Fruit fly (Drosophila melanogaster): ENCODE data around the gene Tie.

Tie gene

dm6 chr3L:4543807-4544197 is 11.9 kb upstream of the Tie start (continued):
- no peak for TF ChIP-seq CG30020 (tag; optimal IDR thresholded peaks at IDR 0.05)
- no peak for TF ChIP-seq Ravus (GFP tag; IDR thresholded peaks at IDR 0.05)
- TF ChIP-seq CG6654 (GFP tag; optimal IDR thresholded peaks at IDR 0.05), result no peak
- TF ChIP-seq Spps (tag; optimal IDR thresholded peaks at IDR 0.05), result no peak
- peak; percentile 1 for TF ChIP-seq CG15269 (tag; optimal IDR thresholded peaks at IDR 0.05)
- 0 out of 2 replicates have a peak, but pooled peaks have one; percentile 14 for TF ChIP-seq CG14441 (GFP tag; IDR thresholded peaks at IDR 0.05)
- peak; percentile 6 for TF ChIP-seq CG15479 (GFP tag; optimal IDR thresholded peaks at IDR 0.05)
- 0 out of 2 replicates have a peak, but pooled peaks have one; percentile 16 for TF ChIP-seq Atf6 (GFP tag; IDR thresholded peaks at IDR 0.05)
- peak; percentile 58 for TF ChIP-seq CG3995 (GFP tag; optimal IDR thresholded peaks at IDR 0.05)
- TF ChIP-seq lmd (GFP tag; IDR thresholded peaks at IDR 0.05), result no peak
- TF ChIP-seq CG11504 (tag; optimal IDR thresholded peaks at IDR 0.05), result no peak
- TF ChIP-seq chn (GFP tag; optimal IDR thresholded peaks at IDR 0.05), result no peak
- no peak for TF ChIP-seq CG16815 (GFP tag; optimal IDR thresholded peaks at IDR 0.05)
- TF ChIP-seq CG8290 (GFP tag; optimal IDR thresholded peaks at IDR 0.05), result no peak
- TF ChIP-seq CG8290 (tag; optimal IDR thresholded peaks at IDR 0.05), result peak in 1 of 2 experiments; percentile 24
- no peak for TF ChIP-seq jigr1 (GFP tag; IDR thresholded peaks at IDR 0.05)
- peak; percentile 86 for TF ChIP-seq crol (GFP tag; IDR thresholded peaks at IDR 0.05)
- TF ChIP-seq tgo (GFP tag; IDR thresholded peaks at IDR 0.05), result no peak
- no peak for TF ChIP-seq CG2202 (tag; optimal IDR thresholded peaks at IDR 0.05)
- TF ChIP-seq ems (GFP tag; optimal IDR thresholded peaks at IDR 0.05), result no peak
- 0 out of 3 replicates have a peak, but pooled peaks have one; percentile 12 for TF ChIP-seq HLH4C (GFP tag; IDR thresholded peaks at IDR 0.05; ENCODE audit: partially characterized antibody)

DNA sequence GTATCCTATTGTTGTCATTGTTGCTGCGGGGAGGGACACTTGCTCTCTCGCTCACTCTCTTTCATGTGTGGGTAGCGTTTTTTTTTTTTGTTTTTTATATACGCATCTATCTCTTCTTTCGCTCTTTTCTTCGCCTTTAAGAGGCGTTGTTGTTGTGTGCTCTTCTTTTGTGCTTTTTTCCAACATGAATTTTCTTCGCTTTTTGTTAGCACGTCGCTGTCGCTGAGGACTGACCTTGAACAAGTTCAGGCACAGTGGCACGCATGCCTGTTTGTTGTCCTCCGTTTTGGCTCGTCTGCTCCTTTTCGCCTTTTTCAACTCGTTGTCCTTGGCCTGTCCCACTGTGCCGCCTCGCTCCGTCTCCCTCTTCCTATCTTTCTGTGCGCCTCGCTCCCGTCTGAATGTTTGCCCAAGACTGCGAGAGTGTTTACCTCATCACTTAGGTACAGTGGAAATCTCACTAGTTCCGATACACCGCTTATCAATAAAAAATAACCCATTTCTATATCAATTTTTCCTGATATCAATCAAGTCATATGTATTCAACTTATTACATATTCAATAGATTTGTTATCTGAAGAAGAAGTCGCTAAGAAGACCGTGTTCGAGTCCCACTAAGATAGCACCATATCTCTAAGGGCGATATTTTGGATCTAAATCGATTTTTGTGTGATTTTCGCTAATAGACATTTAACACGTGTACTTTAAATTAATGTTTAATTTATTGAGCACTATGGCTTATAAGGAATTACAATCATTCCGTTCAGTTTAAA is 11.3 kb upstream of the Tie start:
- no peak for TF ChIP-seq Awh (GFP tag; IDR thresholded peaks at IDR 0.05)
- no peak for TF ChIP-seq CG17912 (GFP tag; optimal IDR thresholded peaks at IDR 0.05)
- TF ChIP-seq Trl (optimal IDR thresholded peaks at IDR 0.05), result peak; percentile 48 to 80
- TF ChIP-seq Trl (GFP tag; optimal IDR thresholded peaks at IDR 0.05), result peak; percentile 54
- TF ChIP-seq TFAM (GFP tag; optimal IDR thresholded peaks at IDR 0.05), result no peak
- no peak for TF ChIP-seq CTCF (GFP tag; optimal IDR thresholded peaks at IDR 0.05)
- TF ChIP-seq NFAT (GFP tag; IDR thresholded peaks at IDR 0.05), result peak; percentile 60
- TF ChIP-seq CG7786 (GFP tag; optimal IDR thresholded peaks at IDR 0.05), result peak; percentile 40
- TF ChIP-seq Oli (tag; optimal IDR thresholded peaks at IDR 0.05), result peak; percentile 1
- peak; percentile 25 for TF ChIP-seq B-H2 (GFP tag; optimal IDR thresholded peaks at IDR 0.05)
- TF ChIP-seq CG14965 (GFP tag; optimal IDR thresholded peaks at IDR 0.05; ENCODE audit: borderline replicate concordance), result no peak
- TF ChIP-seq C15 (GFP tag; IDR thresholded peaks at IDR 0.05), result no peak
- TF ChIP-seq CrebB (tag; optimal IDR thresholded peaks at IDR 0.05), result no peak
- no peak for TF ChIP-seq Dip2 (GFP tag; IDR thresholded peaks at IDR 0.05)
- peak; percentile 100 for TF ChIP-seq nom (GFP tag; optimal IDR thresholded peaks at IDR 0.05)
- TF ChIP-seq CG7372 (GFP tag; IDR thresholded peaks at IDR 0.05), result no peak
- peak; percentile 97 for TF ChIP-seq ftz-f1 (GFP tag; optimal IDR thresholded peaks at IDR 0.05)
- TF ChIP-seq salm (tag; optimal IDR thresholded peaks at IDR 0.05), result no peak
- no peak for TF ChIP-seq CG12219 (GFP tag; optimal IDR thresholded peaks at IDR 0.05)
- no peak for TF ChIP-seq repo (GFP tag; optimal IDR thresholded peaks at IDR 0.05)
- TF ChIP-seq CG8281 (tag; optimal IDR thresholded peaks at IDR 0.05), result no peak
- peak; percentile 32 for TF ChIP-seq jumu (GFP tag; optimal IDR thresholded peaks at IDR 0.05)
- no peak for TF ChIP-seq CG18262 (tag; optimal IDR thresholded peaks at IDR 0.05)
- TF ChIP-seq Fer3 (tag; optimal IDR thresholded peaks at IDR 0.05), result no peak
- TF ChIP-seq CG1233 (GFP tag; optimal IDR thresholded peaks at IDR 0.05), result peak; percentile 28
- peak; percentile 23; the same call in 1 of the 2 replicates for TF ChIP-seq CG4730 (GFP tag; IDR thresholded peaks at IDR 0.05)
- TF ChIP-seq pzg (GFP tag; optimal IDR thresholded peaks at IDR 0.05), result no peak
- peak; percentile 54; the same call in 1 of the 2 replicates for TF ChIP-seq Ada2b (GFP tag; IDR thresholded peaks at IDR 0.05)
- no peak for TF ChIP-seq bigmax (GFP tag; optimal IDR thresholded peaks at IDR 0.05)
- peak; percentile 60; the same call in 1 of the 4 replicates for TF ChIP-seq Gug (GFP tag; IDR thresholded peaks at IDR 0.05)
- TF ChIP-seq CG4404 (GFP tag; IDR thresholded peaks at IDR 0.05), result 0 out of 2 replicates have a peak, but pooled peaks have one; percentile 31

All from whole organism, embryonic.